Fruit fly (Drosophila melanogaster) whole organism, embryonic: ENCODE data around the gene Mcm5.

ENCODE experiments used
- ATbp ChIP-seq: fragments of 200-800 bp; sonication (Bioruptor generic); optimal IDR thresholded peaks from 2 replicates; lab custom pipeline; 2017; ENCODE audit warnings: missing biosample characterization, mild to moderate bottlenecking, missing genetic modification characterization, missing genetic modification reagents
- CG10147 ChIP-seq: fragments of 200-800 bp; sonication (Bioruptor generic); optimal IDR thresholded peaks from 2 replicates; lab custom pipeline; 2019; ENCODE audit warnings: missing biosample characterization, mild to moderate bottlenecking, missing genetic modification characterization, moderate library complexity
- CG10321 ChIP-seq: fragments of 200-800 bp; sonication (Bioruptor generic); IDR thresholded peaks from 2 replicates; pipeline ENCODE4 v1.3.6; 2022; ENCODE audit warnings: missing biosample characterization, missing genetic modification characterization
- CG10366 ChIP-seq: fragments of 200-800 bp; sonication (Bioruptor generic); IDR thresholded peaks from 2 replicates; pipeline ENCODE4 v1.3.6; 2022; ENCODE audit warnings: missing biosample characterization, missing genetic modification characterization
- CG10654 ChIP-seq: fragments of 200-800 bp; sonication (Bioruptor generic); optimal IDR thresholded peaks from 2 replicates; lab custom pipeline; 2016; ENCODE audit warnings: missing biosample characterization, missing genetic modification characterization
- CG12659 ChIP-seq: fragments of 200-800 bp; sonication (Bioruptor generic); optimal IDR thresholded peaks from 3 replicates; lab custom pipeline; 2017; ENCODE audit warnings: mild to moderate bottlenecking, missing biosample characterization, missing genetic modification reagents, missing genetic modification characterization
- CG13123 ChIP-seq: fragments of 200-800 bp; sonication (Bioruptor generic); optimal IDR thresholded peaks from 2 replicates; lab custom pipeline; 2016; ENCODE audit warnings: missing biosample characterization, missing genetic modification characterization
- CG14050 ChIP-seq: fragments of 200-800 bp; sonication (Bioruptor generic); IDR thresholded peaks from 3 replicates; pipeline ENCODE4 v1.3.6; 2022; ENCODE audit warnings: missing biosample characterization, missing genetic modification characterization
- CG16815 ChIP-seq: fragments of 200-800 bp; sonication (Bioruptor generic); optimal IDR thresholded peaks from 3 replicates; lab custom pipeline; 2017; ENCODE audit warnings: missing biosample characterization, mild to moderate bottlenecking, missing genetic modification characterization
- CG17361 ChIP-seq: fragments of 200-800 bp; sonication (Bioruptor generic); IDR thresholded peaks from 3 replicates; pipeline ENCODE4 v1.3.6; 2022; ENCODE audit warnings: missing biosample characterization, missing genetic modification characterization
- CG31388 ChIP-seq: fragments of 200-800 bp; sonication (Bioruptor generic); optimal IDR thresholded peaks from 2 replicates; lab custom pipeline; 2016; ENCODE audit warnings: missing biosample characterization, missing genetic modification characterization
- CG4282 ChIP-seq: fragments of 200-800 bp; sonication (Bioruptor generic); optimal IDR thresholded peaks from 2 replicates; lab custom pipeline; 2016; ENCODE audit warnings: missing biosample characterization, missing genetic modification characterization
- CG4707 ChIP-seq: fragments of 200-800 bp; sonication (Bioruptor generic); optimal IDR thresholded peaks from 2 replicates; lab custom pipeline; 2018; ENCODE audit warnings: missing biosample characterization, mild to moderate bottlenecking, missing genetic modification characterization, moderate library complexity
- CG6813 ChIP-seq: fragments of 200-800 bp; sonication (Bioruptor generic); optimal IDR thresholded peaks from 2 replicates; lab custom pipeline; 2017; ENCODE audit warnings: missing biosample characterization, missing genetic modification characterization, mild to moderate bottlenecking, moderate library complexity, missing genetic modification reagents
- CG6854 ChIP-seq: fragments of 200-800 bp; sonication (Bioruptor generic); optimal IDR thresholded peaks from 3 replicates; lab custom pipeline; 2017; ENCODE audit warnings: missing biosample characterization, mild to moderate bottlenecking, missing genetic modification characterization
- CG9727 ChIP-seq: fragments of 200-800 bp; sonication (Bioruptor generic); optimal IDR thresholded peaks from 3 replicates; lab custom pipeline; 2017; ENCODE audit warnings: missing biosample characterization, mild to moderate bottlenecking, missing genetic modification characterization
- D19A ChIP-seq: fragments of 200-800 bp; optimal IDR thresholded peaks from 3 replicates; lab custom pipeline; 2019; ENCODE audit warnings: missing biosample characterization, mild to moderate bottlenecking, missing genetic modification characterization, moderate library complexity
- Dip2 ChIP-seq: fragments of 200-800 bp; sonication (Bioruptor generic); IDR thresholded peaks from 2 replicates; pipeline ENCODE4 v1.3.6; 2022; ENCODE audit warnings: missing biosample characterization, missing genetic modification characterization
- Doc2 ChIP-seq: fragments of 200-800 bp; sonication (Bioruptor generic); IDR thresholded peaks from 2 replicates; pipeline ENCODE4 v1.3.6; 2022; ENCODE audit warnings: missing biosample characterization, missing genetic modification characterization
- Drgx ChIP-seq: fragments of 200-800 bp; sonication (Bioruptor generic); IDR thresholded peaks from 2 replicates; pipeline ENCODE4 v1.3.6; 2022; ENCODE audit warnings: missing biosample characterization, missing genetic modification characterization
- HmgD ChIP-seq: fragments of 200-800 bp; sonication (Bioruptor generic); optimal IDR thresholded peaks from 3 replicates; lab custom pipeline; 2016; ENCODE audit warnings: missing biosample characterization, missing genetic modification characterization
- Opbp ChIP-seq: fragments of 200-800 bp; sonication (Bioruptor generic); IDR thresholded peaks from 3 replicates; pipeline ENCODE4 v1.3.6; 2022; ENCODE audit warnings: missing biosample characterization, missing genetic modification characterization; ENCODE audit not compliant: partially characterized antibody
- TFAM ChIP-seq: fragments of 200-800 bp; sonication (Bioruptor generic); optimal IDR thresholded peaks from 2 replicates; lab custom pipeline; 2017; ENCODE audit warnings: missing biosample characterization, missing genetic modification characterization, inconsistent platforms
- YL-1 ChIP-seq: fragments of 200-800 bp; sonication (Bioruptor generic); optimal IDR thresholded peaks from 3 replicates; lab custom pipeline; 2017; ENCODE audit warnings: missing biosample characterization, mild to moderate bottlenecking, missing genetic modification characterization
- aop ChIP-seq: fragments of 200-800 bp; sonication (Bioruptor generic); IDR thresholded peaks from 2 replicates; pipeline ENCODE4 v1.3.6; 2022; ENCODE audit warnings: missing biosample characterization, missing genetic modification characterization
- ato ChIP-seq: fragments of 200-800 bp; sonication (Bioruptor generic); IDR thresholded peaks from 2 replicates; pipeline ENCODE4 v1.3.6; 2022; ENCODE audit warnings: missing biosample characterization, missing genetic modification characterization; ENCODE audit not compliant: partially characterized antibody
- bab2 ChIP-seq: fragments of 200-800 bp; sonication (Bioruptor generic); optimal IDR thresholded peaks from 2 replicates; lab custom pipeline; 2016; ENCODE audit warnings: missing biosample characterization, missing genetic modification characterization
- chinmo ChIP-seq: fragments of 200-800 bp; sonication (Bioruptor generic); IDR thresholded peaks from 4 replicates; pipeline ENCODE4 v1.3.6; 2022; ENCODE audit warnings: missing biosample characterization, missing genetic modification characterization; ENCODE audit not compliant: partially characterized antibody
- ci ChIP-seq: fragments of 200-800 bp; sonication (Bioruptor generic); IDR thresholded peaks from 3 replicates; pipeline ENCODE4 v1.3.6; 2022; ENCODE audit warnings: missing biosample characterization, missing genetic modification characterization
- croc ChIP-seq: fragments of 200-800 bp; sonication (Bioruptor generic); conservative IDR thresholded peaks from 3 replicates; pipeline ENCODE4 v1.3.6; 2022; ENCODE audit warnings: missing biosample characterization, missing genetic modification characterization
- cwo ChIP-seq: fragments of 200-800 bp; sonication (Bioruptor generic); optimal IDR thresholded peaks from 3 replicates; lab custom pipeline; 2017; ENCODE audit warnings: missing biosample characterization, missing genetic modification characterization, mild to moderate bottlenecking, moderate library complexity, missing genetic modification reagents
- dan ChIP-seq: fragments of 200-800 bp; sonication (Bioruptor generic); IDR thresholded peaks from 2 replicates; pipeline ENCODE4 v1.3.6; 2022; ENCODE audit warnings: missing biosample characterization, missing genetic modification characterization
- dati ChIP-seq: fragments of 200-800 bp; sonication (Bioruptor generic); IDR thresholded peaks from 2 replicates; pipeline ENCODE4 v1.3.6; 2022; ENCODE audit warnings: missing biosample characterization, missing genetic modification characterization
- eyg ChIP-seq: fragments of 200-800 bp; sonication (Bioruptor generic); optimal IDR thresholded peaks from 3 replicates; lab custom pipeline; 2016; ENCODE audit warnings: missing biosample characterization, missing genetic modification characterization
- fd96Cb ChIP-seq: fragments of 200-800 bp; sonication (Bioruptor generic); optimal IDR thresholded peaks from 2 replicates; lab custom pipeline; 2018; ENCODE audit warnings: missing biosample characterization, mild to moderate bottlenecking, missing genetic modification characterization, moderate library complexity
- gcm ChIP-seq: fragments of 200-800 bp; sonication (Bioruptor generic); optimal IDR thresholded peaks from 2 replicates; lab custom pipeline; 2019; ENCODE audit warnings: missing biosample characterization, mild to moderate bottlenecking, missing genetic modification characterization, moderate library complexity
- gt ChIP-seq: fragments of 200-800 bp; sonication (Bioruptor generic); IDR thresholded peaks from 2 replicates; pipeline ENCODE4 v1.3.6; 2022; ENCODE audit warnings: missing biosample characterization, missing genetic modification characterization
- her ChIP-seq: fragments of 200-800 bp; sonication (Bioruptor generic); optimal IDR thresholded peaks from 2 replicates; lab custom pipeline; 2016; ENCODE audit warnings: missing biosample characterization, missing genetic modification characterization
- luna ChIP-seq: fragments of 200-800 bp; sonication (Bioruptor generic); optimal IDR thresholded peaks from 2 replicates; lab custom pipeline; 2016; ENCODE audit warnings: missing biosample characterization, missing genetic modification characterization
- onecut ChIP-seq: fragments of 200-800 bp; sonication (Bioruptor generic); IDR thresholded peaks from 2 replicates; pipeline ENCODE4 v1.3.6; 2022; ENCODE audit warnings: missing biosample characterization, missing genetic modification characterization
- pzg ChIP-seq: fragments of 200-800 bp; sonication (Bioruptor generic); optimal IDR thresholded peaks from 3 replicates; lab custom pipeline; 2018; ENCODE audit warnings: missing biosample characterization, mild to moderate bottlenecking, missing genetic modification characterization, moderate library complexity
- ranshi ChIP-seq: fragments of 200-800 bp; sonication (Bioruptor generic); IDR thresholded peaks from 2 replicates; pipeline ENCODE4 v1.3.6; 2022; ENCODE audit warnings: missing biosample characterization, missing genetic modification characterization
- ro ChIP-seq: fragments of 200-800 bp; sonication (Bioruptor generic); IDR thresholded peaks from 2 replicates; pipeline ENCODE4 v1.3.6; 2022; ENCODE audit warnings: missing biosample characterization, missing genetic modification characterization
- sd ChIP-seq: fragments of 200-800 bp; sonication (Bioruptor generic); optimal IDR thresholded peaks from 3 replicates; lab custom pipeline; 2018; ENCODE audit warnings: missing biosample characterization, mild to moderate bottlenecking, missing genetic modification characterization, moderate library complexity
- tll ChIP-seq, 2 experiments: fragments of 200-800 bp in 1 of 2; fragments of >200 bp in 1 of 2; sonication (Bioruptor generic) in 1 of 2; optimal IDR thresholded peaks; 2 replicates each; lab custom pipeline; 2017 to 2019; ENCODE audit warnings: missing biosample characterization in 2 of 2, missing genetic modification characterization in 2 of 2, mild to moderate bottlenecking in 1 of 2, moderate library complexity in 1 of 2
- trh ChIP-seq: fragments of 200-800 bp; sonication (Bioruptor generic); optimal IDR thresholded peaks from 2 replicates; lab custom pipeline; 2016; ENCODE audit warnings: missing biosample characterization, missing genetic modification characterization
- yki ChIP-seq: fragments of >200 bp; optimal IDR thresholded peaks from 3 replicates; lab custom pipeline; 2018
- zen2 ChIP-seq: fragments of 200-800 bp; sonication (Bioruptor generic); IDR thresholded peaks from 3 replicates; pipeline ENCODE4 v1.3.6; 2022; ENCODE audit warnings: missing biosample characterization, missing genetic modification characterization; ENCODE audit not compliant: partially characterized antibody

The Mcm5 gene

DNA sequence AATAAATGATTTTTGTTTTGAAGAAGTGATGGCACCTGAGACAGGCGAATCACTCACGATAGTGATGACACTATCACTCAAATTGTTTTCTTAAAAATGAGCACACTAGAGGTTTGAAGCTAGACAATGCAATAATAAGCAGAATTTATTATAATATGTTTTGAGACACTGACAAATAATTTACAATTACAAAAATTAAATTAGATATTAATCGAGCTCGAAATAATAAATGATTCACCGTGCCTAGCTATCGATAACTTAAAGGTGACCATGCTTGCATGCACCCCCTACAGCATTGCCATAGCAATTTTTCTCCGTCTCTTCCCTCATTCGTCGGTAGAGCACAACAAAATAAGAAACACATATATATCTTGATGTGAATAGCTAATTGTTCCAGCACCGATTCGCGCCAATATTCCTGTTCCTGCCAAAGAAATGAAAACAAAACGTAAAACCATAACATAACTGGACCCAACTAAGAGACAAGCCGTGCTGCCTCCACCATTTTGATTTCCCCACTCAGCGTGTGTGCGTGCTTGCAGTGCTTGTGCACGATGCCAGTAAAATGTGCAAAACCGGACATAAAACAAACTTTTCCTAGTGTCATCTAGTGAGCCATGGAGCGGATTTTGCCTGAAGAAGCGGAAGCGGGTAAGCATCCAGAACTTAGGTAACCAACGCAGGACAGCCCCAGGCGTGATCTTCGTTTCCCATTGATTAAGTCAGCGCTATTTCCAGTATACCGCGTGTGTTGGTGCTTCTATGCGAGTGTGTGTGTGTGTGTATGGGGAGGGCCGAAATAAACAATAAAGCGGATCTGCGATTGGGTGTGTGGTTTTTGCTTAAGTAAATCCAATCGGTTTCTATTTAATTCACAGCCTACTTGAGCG lies 27.1 kb upstream of the Mcm5 start, which contains the start of the genes MED7 and Cap-H2 (continued):
- TF ChIP-seq ro (GFP tag; lab: Robert Waterston, UW) (peak; percentile 27; the same call in 1 of the 2 replicates), ato (GFP tag; lab: Robert Waterston, UW) (peak; percentile 83), CG9727 (GFP tag; lab: Kevin White, UChicago) (peak; percentile 85), fd96Cb (peak; percentile 67), ci (peak; percentile 77), CG4707 (GFP tag; lab: Kevin White, UChicago) (no peak), gt (GFP tag; lab: Robert Waterston, UW) (peak; percentile 62), tll (GFP tag; optimal IDR thresholded peaks at IDR 0.05; lab: Kevin White, UChicago) (peak; percentile 56 to 78), eyg (GFP tag; lab: Kevin White, UChicago) (no peak), Opbp (peak; percentile 96), her (GFP tag; lab: Kevin White, UChicago) (peak; percentile 26), ranshi (GFP tag; lab: Robert Waterston, UW) (peak; percentile 91), D19A (tag; lab: Kevin White, UChicago) (no peak), trh (GFP tag; lab: Kevin White, UChicago) (peak; percentile 84), CG4282 (peak; percentile 4), TFAM (GFP tag; lab: Kevin White, UChicago) (no peak), gcm (no peak), yki (lab: Kevin White, UChicago) (no peak), CG10366 (peak; percentile 83), CG14050 (peak; percentile 64), onecut (GFP tag; lab: Robert Waterston, UW) (peak; percentile 30; the same call in 1 of the 2 replicates), CG13123 (GFP tag; lab: Kevin White, UChicago) (peak; percentile 78), Dip2 (GFP tag; lab: Robert Waterston, UW) (peak; percentile 25; the same call in 1 of the 2 replicates), croc (GFP tag; lab: Robert Waterston, UW) (peak; percentile 72), cwo (GFP tag; lab: Kevin White, UChicago) (peak; percentile 11), dati (GFP tag; lab: Robert Waterston, UW) (0 out of 2 replicates have a peak, but pooled peaks have one; percentile 18), dan (no peak), CG17361 (GFP tag; lab: Robert Waterston, UW) (peak; percentile 81), Doc2 (GFP tag; lab: Robert Waterston, UW) (no peak), sd (tag; lab: Kevin White, UChicago) (no peak), CG6813 (GFP tag; lab: Kevin White, UChicago) (peak; percentile 2), bab2 (peak; percentile 95), CG12659 (GFP tag; lab: Kevin White, UChicago) (peak; percentile 88), HmgD (GFP tag; lab: Kevin White, UChicago) (no peak), CG6854 (no peak), zen2 (GFP tag; lab: Robert Waterston, UW) (peak; percentile 94), CG31388 (GFP tag; lab: Kevin White, UChicago) (peak; percentile 76), chinmo (GFP tag; lab: Robert Waterston, UW) (peak; percentile 96), CG10321 (GFP tag; lab: Robert Waterston, UW) (no peak), aop (no peak; the same call in 1 of the 2 replicates), CG10654 (GFP tag; lab: Kevin White, UChicago) (peak; percentile 85), pzg (GFP tag; lab: Kevin White, UChicago) (peak; percentile 78), luna (peak; percentile 7), YL-1 (GFP tag; lab: Kevin White, UChicago) (peak; percentile 81), CG16815 (GFP tag; lab: Kevin White, UChicago) (peak; percentile 62), ATbp (no peak), Drgx (GFP tag; lab: Robert Waterston, UW) (no peak), CG10147 (GFP tag; lab: Kevin White, UChicago) (peak; percentile 52)
